Worm (Caenorhabditis elegans): ENCODE data around the gene srg-13.

ce11 chrIII:4689595-4689994 is 17.5 kb downstream of the srg-13 start:
- peak; percentile 75 for TF ChIP-seq F49E8.2 (tag; optimal IDR thresholded peaks at IDR 0.05; ENCODE audit: borderline replicate concordance)
- peak; percentile 86 for TF ChIP-seq lin-1 (GFP tag; IDR thresholded peaks at IDR 0.05)
- peak; percentile 84 for TF ChIP-seq unc-130 (GFP tag; optimal IDR thresholded peaks at IDR 0.05)
- TF ChIP-seq lsy-2 (tag; optimal IDR thresholded peaks at IDR 0.05), result peak; percentile 1 to 80
- no peak for TF ChIP-seq ces-1 (GFP tag; optimal IDR thresholded peaks at IDR 0.05)
- peak; percentile 81 for TF ChIP-seq Y48G9A.11 (GFP tag; IDR thresholded peaks at IDR 0.05)
- TF ChIP-seq ceh-82 (tag; optimal IDR thresholded peaks at IDR 0.05), result no peak
- TF ChIP-seq attf-4 (tag; optimal IDR thresholded peaks at IDR 0.05), result no peak
- TF ChIP-seq ceh-28 (tag; optimal IDR thresholded peaks at IDR 0.05), result no peak
- no peak for TF ChIP-seq nhr-76 (tag; optimal IDR thresholded peaks at IDR 0.05)
- TF ChIP-seq fkh-10 (GFP tag; optimal IDR thresholded peaks at IDR 0.05), result no peak
- no peak for TF ChIP-seq ZK546.5 (tag; optimal IDR thresholded peaks at IDR 0.05)
- TF ChIP-seq nhr-77 (tag; optimal IDR thresholded peaks at IDR 0.05), result peak; percentile 18
- TF ChIP-seq dmd-9 (GFP tag; IDR thresholded peaks at IDR 0.05), result peak; percentile 84

All from whole organism, L4 larva.